Fruit fly (Drosophila melanogaster) whole organism, embryonic: ENCODE measurements around the gene Coq5.

ENCODE experiments used
- ATbp ChIP-seq: fragments of 200-800 bp; sonication (Bioruptor generic); optimal IDR thresholded peaks from 2 replicates; lab custom pipeline; 2017; ENCODE audit warnings: missing biosample characterization, mild to moderate bottlenecking, missing genetic modification characterization, missing genetic modification reagents
- Abd-B ChIP-seq: fragments of 200-800 bp; sonication (Bioruptor generic); optimal IDR thresholded peaks from 2 replicates; lab custom pipeline; 2018; ENCODE audit warnings: missing biosample characterization, mild to moderate bottlenecking, missing genetic modification characterization, moderate library complexity
- Bdp1 ChIP-seq: fragments of 200-800 bp; sonication (Bioruptor generic); optimal IDR thresholded peaks from 3 replicates; lab custom pipeline; 2016; ENCODE audit warnings: missing biosample characterization, missing genetic modification characterization
- CG13123 ChIP-seq: fragments of 200-800 bp; sonication (Bioruptor generic); optimal IDR thresholded peaks from 2 replicates; lab custom pipeline; 2016; ENCODE audit warnings: missing biosample characterization, missing genetic modification characterization
- CG14441 ChIP-seq: fragments of 200-800 bp; sonication (Bioruptor generic); IDR thresholded peaks from 2 replicates; pipeline ENCODE4 v1.3.6; 2022; ENCODE audit warnings: missing biosample characterization, missing genetic modification characterization
- CG14710 ChIP-seq: fragments of 200-800 bp; sonication (Bioruptor generic); optimal IDR thresholded peaks from 3 replicates; lab custom pipeline; 2019; ENCODE audit warnings: missing biosample characterization, mild to moderate bottlenecking, missing genetic modification characterization, moderate library complexity
- CG15011 ChIP-seq: fragments of 200-800 bp; sonication (Bioruptor generic); optimal IDR thresholded peaks from 3 replicates; lab custom pipeline; 2018; ENCODE audit warnings: missing biosample characterization, mild to moderate bottlenecking, missing genetic modification characterization
- CG1602 ChIP-seq: fragments of 200-800 bp; sonication (Bioruptor generic); optimal IDR thresholded peaks from 3 replicates; lab custom pipeline; 2016; ENCODE audit warnings: missing biosample characterization, missing genetic modification characterization
- CG17361 ChIP-seq: fragments of 200-800 bp; sonication (Bioruptor generic); IDR thresholded peaks from 3 replicates; pipeline ENCODE4 v1.3.6; 2022; ENCODE audit warnings: missing biosample characterization, missing genetic modification characterization
- CG2678 ChIP-seq: fragments of 200-800 bp; sonication (Bioruptor generic); optimal IDR thresholded peaks from 3 replicates; lab custom pipeline; 2019; ENCODE audit warnings: missing biosample characterization, mild to moderate bottlenecking, missing genetic modification characterization, moderate library complexity
- CG30431 ChIP-seq: fragments of 200-800 bp; sonication (Bioruptor generic); optimal IDR thresholded peaks from 2 replicates; lab custom pipeline; 2017; ENCODE audit warnings: missing biosample characterization, missing genetic modification characterization
- CG32772 ChIP-seq: fragments of 200-800 bp; sonication (Bioruptor generic); IDR thresholded peaks from 2 replicates; pipeline ENCODE4 v1.3.6; 2022; ENCODE audit warnings: missing biosample characterization, missing genetic modification characterization
- CG3847 ChIP-seq: fragments of 200-800 bp; sonication (Bioruptor generic); IDR thresholded peaks from 2 replicates; pipeline ENCODE4 v1.3.6; 2022; ENCODE audit warnings: missing biosample characterization, missing genetic modification characterization
- CG4820 ChIP-seq: fragments of 200-800 bp; sonication (Bioruptor generic); optimal IDR thresholded peaks from 3 replicates; lab custom pipeline; 2016; ENCODE audit warnings: missing biosample characterization, missing genetic modification characterization
- CG4854 ChIP-seq: fragments of 200-800 bp; sonication (Bioruptor generic); optimal IDR thresholded peaks from 2 replicates; lab custom pipeline; 2016; ENCODE audit warnings: missing biosample characterization, missing genetic modification characterization, inconsistent platforms
- CG5953 ChIP-seq: fragments of 200-800 bp; sonication (Bioruptor generic); IDR thresholded peaks from 2 replicates; pipeline ENCODE4 v1.3.6; 2022; ENCODE audit warnings: missing biosample characterization, missing genetic modification characterization
- CG7271 ChIP-seq: fragments of 200-800 bp; sonication (Bioruptor generic); optimal IDR thresholded peaks from 2 replicates; lab custom pipeline; 2018; ENCODE audit warnings: missing biosample characterization, mild to moderate bottlenecking, missing genetic modification characterization, moderate library complexity
- CG7786 ChIP-seq: fragments of 200-800 bp; sonication (Bioruptor generic); optimal IDR thresholded peaks from 2 replicates; lab custom pipeline; 2016; ENCODE audit warnings: missing biosample characterization, missing genetic modification characterization
- CG8765 ChIP-seq: fragments of 200-800 bp; sonication (Bioruptor generic); IDR thresholded peaks from 2 replicates; pipeline ENCODE4 v1.3.6; 2022; ENCODE audit warnings: missing biosample characterization, missing genetic modification characterization
- CG8944 ChIP-seq: fragments of 200-800 bp; sonication (Bioruptor generic); optimal IDR thresholded peaks from 3 replicates; lab custom pipeline; 2016; ENCODE audit warnings: missing biosample characterization, missing genetic modification characterization
- CG9437 ChIP-seq: fragments of 200-800 bp; sonication (Bioruptor generic); optimal IDR thresholded peaks from 2 replicates; lab custom pipeline; 2018; ENCODE audit warnings: missing biosample characterization, mild to moderate bottlenecking, missing genetic modification characterization
- CG9727 ChIP-seq: fragments of 200-800 bp; sonication (Bioruptor generic); optimal IDR thresholded peaks from 3 replicates; lab custom pipeline; 2017; ENCODE audit warnings: missing biosample characterization, mild to moderate bottlenecking, missing genetic modification characterization
- CG9797 ChIP-seq: fragments of 200-800 bp; sonication (Bioruptor generic); optimal IDR thresholded peaks from 3 replicates; lab custom pipeline; 2018; ENCODE audit warnings: missing biosample characterization, mild to moderate bottlenecking, missing genetic modification characterization
- CoRest ChIP-seq: fragments of 200-800 bp; sonication (Bioruptor generic); optimal IDR thresholded peaks from 3 replicates; lab custom pipeline; 2018; ENCODE audit warnings: missing biosample characterization, mild to moderate bottlenecking, missing genetic modification characterization, moderate library complexity
- Doc3 ChIP-seq: fragments of 200-800 bp; sonication (Bioruptor generic); IDR thresholded peaks from 3 replicates; pipeline ENCODE4 v1.3.6; 2022; ENCODE audit warnings: missing biosample characterization, missing genetic modification characterization; ENCODE audit not compliant: partially characterized antibody
- E2f2 ChIP-seq: fragments of 200-800 bp; sonication (Bioruptor generic); IDR thresholded peaks from 2 replicates; pipeline ENCODE4 v1.3.6; 2022; ENCODE audit warnings: missing biosample characterization, missing genetic modification characterization
- HLH54F ChIP-seq: fragments of 200-800 bp; sonication (Bioruptor generic); optimal IDR thresholded peaks from 3 replicates; lab custom pipeline; 2016; ENCODE audit warnings: missing biosample characterization, missing genetic modification characterization
- Hr39 ChIP-seq: fragments of >200 bp; optimal IDR thresholded peaks from 2 replicates; lab custom pipeline; 2017
- Mad ChIP-seq: fragments of 200-800 bp; sonication (Bioruptor generic); optimal IDR thresholded peaks from 2 replicates; lab custom pipeline; 2016; ENCODE audit warnings: missing biosample characterization, missing genetic modification characterization
- NK7.1 ChIP-seq: fragments of 200-800 bp; sonication (Bioruptor generic); optimal IDR thresholded peaks from 3 replicates; lab custom pipeline; 2016; ENCODE audit warnings: missing biosample characterization, missing genetic modification characterization
- Oaz ChIP-seq: fragments of 200-800 bp; sonication (Bioruptor generic); IDR thresholded peaks from 2 replicates; pipeline ENCODE4 v1.3.6; 2022; ENCODE audit warnings: missing biosample characterization, missing genetic modification characterization
- Opbp ChIP-seq: fragments of 200-800 bp; sonication (Bioruptor generic); IDR thresholded peaks from 3 replicates; pipeline ENCODE4 v1.3.6; 2022; ENCODE audit warnings: missing biosample characterization, missing genetic modification characterization; ENCODE audit not compliant: partially characterized antibody
- Optix ChIP-seq: fragments of 200-800 bp; sonication (Bioruptor generic); IDR thresholded peaks from 3 replicates; pipeline ENCODE4 v1.3.6; 2022; ENCODE audit warnings: missing biosample characterization, missing genetic modification characterization
- Xrp1 ChIP-seq: fragments of 200-800 bp; sonication (Bioruptor generic); IDR thresholded peaks from 2 replicates; pipeline ENCODE4 v1.3.6; 2022; ENCODE audit warnings: missing biosample characterization, missing genetic modification characterization
- al ChIP-seq: fragments of 200-800 bp; sonication (Bioruptor generic); IDR thresholded peaks from 2 replicates; pipeline ENCODE4 v1.3.6; 2022; ENCODE audit warnings: missing biosample characterization, missing genetic modification characterization
- cwo ChIP-seq: fragments of 200-800 bp; sonication (Bioruptor generic); optimal IDR thresholded peaks from 3 replicates; lab custom pipeline; 2017; ENCODE audit warnings: missing biosample characterization, missing genetic modification characterization, mild to moderate bottlenecking, moderate library complexity, missing genetic modification reagents
- da ChIP-seq: fragments of 200-800 bp; sonication (Bioruptor generic); optimal IDR thresholded peaks from 2 replicates; lab custom pipeline; 2016; ENCODE audit warnings: missing biosample characterization, missing genetic modification characterization
- ems ChIP-seq: fragments of 200-800 bp; sonication (Bioruptor generic); optimal IDR thresholded peaks from 3 replicates; lab custom pipeline; 2016; ENCODE audit warnings: missing biosample characterization, missing genetic modification characterization
- mirr ChIP-seq: fragments of 200-800 bp; sonication (Bioruptor generic); optimal IDR thresholded peaks from 3 replicates; lab custom pipeline; 2018; ENCODE audit warnings: missing biosample characterization, mild to moderate bottlenecking, missing genetic modification characterization
- odd ChIP-seq: fragments of 200-800 bp; sonication (Bioruptor generic); optimal IDR thresholded peaks from 2 replicates; lab custom pipeline; 2017; ENCODE audit warnings: missing biosample characterization, mild to moderate bottlenecking, missing genetic modification characterization
- pho ChIP-seq: fragments of 200-800 bp; sonication (Bioruptor generic); optimal IDR thresholded peaks from 2 replicates; lab custom pipeline; 2016; ENCODE audit warnings: missing biosample characterization, missing genetic modification characterization
- prd ChIP-seq, 3 experiments: fragments of >200 bp in 2 of 3; fragments of 200-800 bp in 1 of 3; sonication (Bioruptor generic) in 1 of 3; optimal IDR thresholded peaks in 2 of 3; IDR thresholded peaks in 1 of 3; 2 replicates in 2 of 3; 3 replicates in 1 of 3; pipeline versions ENCODE4 v1.3.6 to Lab custom; 2017 to 2022; ENCODE audit warnings: missing biosample characterization in 1 of 3, missing genetic modification characterization in 1 of 3
- ranshi ChIP-seq: fragments of 200-800 bp; sonication (Bioruptor generic); IDR thresholded peaks from 2 replicates; pipeline ENCODE4 v1.3.6; 2022; ENCODE audit warnings: missing biosample characterization, missing genetic modification characterization
- rib ChIP-seq: fragments of 200-800 bp; sonication (Bioruptor generic); IDR thresholded peaks from 2 replicates; pipeline ENCODE4 v1.3.6; 2022; ENCODE audit warnings: missing biosample characterization, missing genetic modification characterization
- slp2 ChIP-seq: fragments of 200-800 bp; sonication (Bioruptor generic); optimal IDR thresholded peaks from 2 replicates; lab custom pipeline; 2016; ENCODE audit warnings: missing biosample characterization, missing genetic modification characterization
- sr ChIP-seq: fragments of 200-800 bp; sonication (Bioruptor generic); IDR thresholded peaks from 3 replicates; pipeline ENCODE4 v1.3.6; 2022; ENCODE audit warnings: missing biosample characterization, missing genetic modification characterization
- tll ChIP-seq, 2 experiments: fragments of 200-800 bp in 1 of 2; fragments of >200 bp in 1 of 2; sonication (Bioruptor generic) in 1 of 2; optimal IDR thresholded peaks; 2 replicates each; lab custom pipeline; 2017 to 2019; ENCODE audit warnings: missing biosample characterization in 2 of 2, missing genetic modification characterization in 2 of 2, mild to moderate bottlenecking in 1 of 2, moderate library complexity in 1 of 2
- trh ChIP-seq: fragments of 200-800 bp; sonication (Bioruptor generic); optimal IDR thresholded peaks from 2 replicates; lab custom pipeline; 2016; ENCODE audit warnings: missing biosample characterization, missing genetic modification characterization
- unc-4 ChIP-seq: fragments of 200-800 bp; sonication (Bioruptor generic); IDR thresholded peaks from 2 replicates; pipeline ENCODE4 v1.3.6; 2022; ENCODE audit warnings: missing biosample characterization, missing genetic modification characterization; ENCODE audit not compliant: partially characterized antibody
- wor ChIP-seq: fragments of 200-800 bp; sonication (Bioruptor generic); IDR thresholded peaks from 2 replicates; pipeline ENCODE4 v1.3.6; 2022; ENCODE audit warnings: missing biosample characterization, missing genetic modification characterization
- zen ChIP-seq: fragments of 200-800 bp; sonication (Bioruptor generic); optimal IDR thresholded peaks from 3 replicates; lab custom pipeline; 2018; ENCODE audit warnings: missing biosample characterization, mild to moderate bottlenecking, missing genetic modification characterization, moderate library complexity
- zf30C ChIP-seq: fragments of 200-800 bp; sonication (Bioruptor generic); optimal IDR thresholded peaks from 3 replicates; lab custom pipeline; 2018; ENCODE audit warnings: missing biosample characterization, mild to moderate bottlenecking, missing genetic modification characterization

The Coq5 gene

DNA sequence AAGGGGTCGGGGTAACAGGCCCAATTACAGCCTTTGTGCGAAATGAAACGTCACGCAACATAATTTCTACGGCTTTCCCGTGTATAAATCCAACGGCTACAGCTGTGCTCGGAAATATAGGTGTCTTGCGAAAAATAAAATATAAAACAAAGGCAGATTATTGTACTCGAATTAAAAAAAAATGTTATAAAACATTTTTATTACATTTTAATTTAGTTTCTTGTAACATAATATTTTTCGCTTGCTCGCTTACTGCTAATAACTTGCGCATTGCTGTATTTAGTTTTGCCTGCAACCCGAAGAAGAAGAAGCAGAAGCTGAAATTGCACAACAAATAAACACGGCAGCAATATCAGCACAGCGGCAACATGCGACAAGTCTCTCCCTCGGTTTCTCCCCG is 51.3 kb downstream of the Coq5 start (continued):
- TF ChIP-seq zen (tag; lab: Kevin White, UChicago) (peak; percentile 81), wor (GFP tag; lab: Robert Waterston, UW) (no peak), CG8765 (GFP tag; lab: Robert Waterston, UW) (no peak), CG14710 (tag; lab: Kevin White, UChicago) (no peak), CG15011 (no peak), mirr (GFP tag; lab: Kevin White, UChicago) (no peak), prd (optimal IDR thresholded peaks at IDR 0.05; lab: Kevin White, UChicago) (no peak), prd (GFP tag; IDR thresholded peaks at IDR 0.05; lab: Robert Waterston, UW) (peak; percentile 84), CG32772 (0 out of 2 replicates have a peak, but pooled peaks have one; percentile 35), ems (GFP tag; lab: Kevin White, UChicago) (no peak), Optix (GFP tag; lab: Robert Waterston, UW) (no peak), CG3847 (GFP tag; lab: Robert Waterston, UW) (no peak), Abd-B (GFP tag; lab: Kevin White, UChicago) (peak; percentile 13), CG7786 (GFP tag; lab: Kevin White, UChicago) (no peak), NK7.1 (GFP tag; lab: Kevin White, UChicago) (no peak), CG9437 (GFP tag; lab: Kevin White, UChicago) (no peak), CG13123 (GFP tag; lab: Kevin White, UChicago) (no peak), da (GFP tag; lab: Kevin White, UChicago) (no peak), Hr39 (no peak), CG4854 (no peak), CoRest (tag; lab: Kevin White, UChicago) (peak; percentile 14), trh (GFP tag; lab: Kevin White, UChicago) (no peak), CG1602 (no peak), Bdp1 (GFP tag; lab: Kevin White, UChicago) (no peak), CG2678 (tag; lab: Kevin White, UChicago) (peak; percentile 55), CG17361 (GFP tag; lab: Robert Waterston, UW) (0 out of 3 replicates have a peak, but pooled peaks have one; percentile 36), Opbp (GFP tag; lab: Robert Waterston, UW) (no peak), HLH54F (GFP tag; lab: Kevin White, UChicago) (no peak), unc-4 (GFP tag; lab: Robert Waterston, UW) (no peak), CG7271 (tag; lab: Kevin White, UChicago) (peak; percentile 76), Oaz (GFP tag; lab: Robert Waterston, UW) (no peak), pho (GFP tag; lab: Kevin White, UChicago) (no peak), rib (GFP tag; lab: Robert Waterston, UW) (no peak), CG30431 (no peak), slp2 (GFP tag; lab: Kevin White, UChicago) (no peak), tll (GFP tag; optimal IDR thresholded peaks at IDR 0.05; lab: Kevin White, UChicago) (no peak), CG5953 (GFP tag; lab: Robert Waterston, UW) (no peak), CG14441 (GFP tag; lab: Robert Waterston, UW) (0 out of 2 replicates have a peak, but pooled peaks have one; percentile 53), Xrp1 (GFP tag; lab: Robert Waterston, UW) (peak; percentile 65; the same call in 1 of the 2 replicates), ranshi (no peak), Doc3 (GFP tag; lab: Robert Waterston, UW) (no peak), sr (GFP tag; lab: Robert Waterston, UW) (no peak), cwo (GFP tag; lab: Kevin White, UChicago) (no peak), zf30C (GFP tag; lab: Kevin White, UChicago) (no peak), CG9797 (GFP tag; lab: Kevin White, UChicago) (no peak), al (GFP tag; lab: Robert Waterston, UW) (no peak), CG4820 (peak; percentile 10), odd (GFP tag; lab: Kevin White, UChicago) (no peak), ATbp (GFP tag; lab: Kevin White, UChicago) (no peak), E2f2 (no peak), Mad (GFP tag; lab: Kevin White, UChicago) (no peak), CG8944 (GFP tag; lab: Kevin White, UChicago) (no peak), CG9727 (GFP tag; lab: Kevin White, UChicago) (peak; percentile 12)
